Worm (Caenorhabditis elegans) whole organism, young adult: ENCODE measurements around the gene byn-1.

Experiments
- B0019.2 ChIP-seq: fragments of 200-800 bp; sonication (Bioruptor generic); conservative IDR thresholded peaks from 2 replicates; pipeline ENCODE4 v1.3.6; 2022; ENCODE audit warnings: missing genetic modification reagents, missing genetic modification characterization, missing compliant biosample characterization
- B0035.1 ChIP-seq: sonication (generic microtip); optimal IDR thresholded peaks from 2 replicates; lab custom pipeline; 2016; ENCODE audit warnings: missing genetic modification characterization, mild to moderate bottlenecking, missing compliant biosample characterization, missing genotype, missing genetic modification reagents
- C06A6.2 ChIP-seq: fragments of 200-800 bp; sonication (Bioruptor generic); conservative IDR thresholded peaks from 2 replicates; pipeline ENCODE4 v1.3.6; 2022; ENCODE audit warnings: missing genetic modification characterization, missing compliant biosample characterization
- F23B12.7 ChIP-seq: sonication (generic microtip); optimal IDR thresholded peaks from 2 replicates; lab custom pipeline; 2017; ENCODE audit warnings: missing genetic modification characterization, mild to moderate bottlenecking, missing compliant biosample characterization, antibody characterized with exemption, moderate library complexity; ENCODE audit not compliant: insufficient read depth
- F57C9.4 ChIP-seq: sonication (generic microtip); optimal IDR thresholded peaks from 2 replicates; lab custom pipeline; 2017; ENCODE audit warnings: mild to moderate bottlenecking, missing genetic modification characterization, missing compliant biosample characterization
- T26A5.8 ChIP-seq: sonication (generic microtip); optimal IDR thresholded peaks from 2 replicates; lab custom pipeline; 2016; ENCODE audit warnings: missing genetic modification characterization, missing compliant biosample characterization
- Y56A3A.18 ChIP-seq: fragments of 200-800 bp; sonication (Bioruptor generic); IDR thresholded peaks from 2 replicates; pipeline ENCODE4 v1.3.6; 2022; ENCODE audit warnings: missing genetic modification reagents, missing genetic modification characterization, missing compliant biosample characterization
- Y95B8A.8 ChIP-seq: fragments of 200-800 bp; sonication (Bioruptor generic); IDR thresholded peaks from 2 replicates; pipeline ENCODE4 v1.3.6; 2022; ENCODE audit warnings: missing genetic modification reagents, missing genetic modification characterization, missing compliant biosample characterization
- ZK185.1 ChIP-seq: sonication (generic microtip); optimal IDR thresholded peaks from 2 replicates; lab custom pipeline; 2016; ENCODE audit warnings: mild to moderate bottlenecking, missing genetic modification characterization, missing compliant biosample characterization; ENCODE audit not compliant: poor library complexity, severe bottlenecking
- akir-1 ChIP-seq: fragments of 200-800 bp; sonication (Bioruptor generic); optimal IDR thresholded peaks from 2 replicates; lab custom pipeline; 2018; ENCODE audit warnings: mild to moderate bottlenecking, missing genetic modification characterization, moderate library complexity, missing compliant biosample characterization
- aptf-2 ChIP-seq: fragments of 200-800 bp; sonication (Bioruptor generic); conservative IDR thresholded peaks from 2 replicates; pipeline ENCODE4 v1.3.6; 2022; ENCODE audit warnings: missing genetic modification reagents, missing genetic modification characterization, missing compliant biosample characterization
- atf-7 ChIP-seq: sonication (generic microtip); optimal IDR thresholded peaks from 2 replicates; lab custom pipeline; 2017; ENCODE audit warnings: mild to moderate bottlenecking, missing genetic modification characterization, missing compliant biosample characterization
- attf-3 ChIP-seq: fragments of 200-800 bp; sonication (Bioruptor generic); conservative IDR thresholded peaks from 2 replicates; pipeline ENCODE4 v1.3.6; 2022; ENCODE audit warnings: missing genetic modification reagents, missing genetic modification characterization, missing compliant biosample characterization
- bed-1 ChIP-seq: fragments of 200-800 bp; sonication (Bioruptor generic); IDR thresholded peaks from 2 replicates; pipeline ENCODE4 v1.3.6; 2022; ENCODE audit warnings: missing genetic modification reagents, missing genetic modification characterization, missing compliant biosample characterization
- cebp-1 ChIP-seq, 2 experiments: fragments of 200-800 bp in 1 of 2; sonication (Bioruptor generic) in 1 of 2; sonication (generic microtip) in 1 of 2; IDR thresholded peaks in 1 of 2; optimal IDR thresholded peaks in 1 of 2; 2 replicates each; pipeline versions ENCODE4 v1.3.6 to Lab custom; 2017 to 2022; ENCODE audit warnings: missing compliant biosample characterization in 2 of 2, missing genetic modification characterization in 2 of 2, mild to moderate bottlenecking in 1 of 2, missing genetic modification reagents in 1 of 2, moderate library complexity in 1 of 2
- ceh-100 ChIP-seq: fragments of 200-800 bp; sonication (Bioruptor generic); IDR thresholded peaks from 2 replicates; pipeline ENCODE4 v1.3.6; 2022; ENCODE audit warnings: missing genetic modification reagents, missing genetic modification characterization, missing compliant biosample characterization
- ceh-58 ChIP-seq: fragments of 200-800 bp; sonication (Bioruptor generic); IDR thresholded peaks from 2 replicates; pipeline ENCODE4 v1.3.6; 2022; ENCODE audit warnings: missing genetic modification characterization, missing compliant biosample characterization
- chd-7 ChIP-seq: sonication (generic microtip); optimal IDR thresholded peaks from 2 replicates; lab custom pipeline; 2016; ENCODE audit warnings: mild to moderate bottlenecking, missing genetic modification characterization, moderate library complexity, missing compliant biosample characterization
- dox-1 ChIP-seq: fragments of 200-800 bp; sonication (Bioruptor generic); IDR thresholded peaks from 2 replicates; pipeline ENCODE4 v1.3.6; 2022; ENCODE audit warnings: missing genetic modification reagents, missing genetic modification characterization, missing compliant biosample characterization
- efl-1 ChIP-seq: fragments of 150-350 bp; optimal IDR thresholded peaks from 2 replicates; lab custom pipeline; 2014; ENCODE audit warnings: missing biosample characterization, missing genetic modification reagents, missing genetic modification characterization
- fkh-3 ChIP-seq: sonication (generic microtip); optimal IDR thresholded peaks from 2 replicates; lab custom pipeline; 2016; ENCODE audit warnings: mild to moderate bottlenecking, missing genetic modification characterization, missing compliant biosample characterization
- hlh-26 ChIP-seq: fragments of 200-800 bp; sonication (Bioruptor generic); conservative IDR thresholded peaks from 2 replicates; pipeline ENCODE4 v1.3.6; 2022; ENCODE audit warnings: missing genetic modification reagents, missing genetic modification characterization, missing compliant biosample characterization
- hmg-1.2 ChIP-seq: fragments of 200-800 bp; sonication (Bioruptor generic); IDR thresholded peaks from 2 replicates; pipeline ENCODE4 v1.3.6; 2022; ENCODE audit warnings: missing genetic modification reagents, missing genetic modification characterization, missing compliant biosample characterization
- hsf-1 ChIP-seq: fragments of 200-800 bp; sonication (Bioruptor generic); IDR thresholded peaks from 2 replicates; pipeline ENCODE4 v1.3.6; 2022; ENCODE audit warnings: missing genetic modification reagents, missing genetic modification characterization, missing compliant biosample characterization
- let-607 ChIP-seq, 2 experiments: fragments of 200-800 bp in 1 of 2; sonication (Bioruptor generic) in 1 of 2; sonication (generic microtip) in 1 of 2; optimal IDR thresholded peaks; 2 replicates each; lab custom pipeline; 2016 to 2018; ENCODE audit warnings: mild to moderate bottlenecking in 2 of 2, missing compliant biosample characterization in 2 of 2, missing genetic modification characterization in 2 of 2, moderate library complexity in 2 of 2, missing genotype in 1 of 2
- lin-40 ChIP-seq: sonication (generic microtip); optimal IDR thresholded peaks from 2 replicates; lab custom pipeline; 2016; ENCODE audit warnings: missing genetic modification characterization, mild to moderate bottlenecking, missing compliant biosample characterization, missing genotype, missing genetic modification reagents
- lsl-1 ChIP-seq: fragments of 200-800 bp; sonication (Bioruptor generic); optimal IDR thresholded peaks from 2 replicates; lab custom pipeline; 2018; ENCODE audit warnings: mild to moderate bottlenecking, missing genetic modification characterization, moderate library complexity, missing compliant biosample characterization
- lsy-27 ChIP-seq: sonication (generic microtip); optimal IDR thresholded peaks from 2 replicates; lab custom pipeline; 2017; ENCODE audit warnings: missing genetic modification characterization, mild to moderate bottlenecking, missing compliant biosample characterization, antibody characterized with exemption, missing genotype, borderline replicate concordance; ENCODE audit not compliant: insufficient read depth
- madf-6 ChIP-seq: fragments of 200-800 bp; sonication (Bioruptor generic); IDR thresholded peaks from 2 replicates; pipeline ENCODE4 v1.3.6; 2022; ENCODE audit warnings: missing genetic modification reagents, missing genetic modification characterization, missing compliant biosample characterization
- madf-8 ChIP-seq: fragments of 200-800 bp; sonication (Bioruptor generic); conservative IDR thresholded peaks from 2 replicates; pipeline ENCODE4 v1.3.6; 2022; ENCODE audit warnings: missing genetic modification reagents, missing genetic modification characterization, missing compliant biosample characterization
- mcd-1 ChIP-seq: fragments of 200-800 bp; sonication (Bioruptor generic); IDR thresholded peaks from 2 replicates; pipeline ENCODE4 v1.3.6; 2022; ENCODE audit warnings: missing genetic modification reagents, missing genetic modification characterization, missing compliant biosample characterization
- mes-4 ChIP-seq: sonication (generic microtip); optimal IDR thresholded peaks from 2 replicates; lab custom pipeline; 2016; ENCODE audit warnings: missing genotype, missing genetic modification characterization, missing compliant biosample characterization
- nfya-1 ChIP-seq: sonication (generic microtip); optimal IDR thresholded peaks from 2 replicates; lab custom pipeline; 2017; ENCODE audit warnings: antibody characterized with exemption, missing compliant biosample characterization, missing genetic modification characterization, borderline replicate concordance; ENCODE audit not compliant: insufficient read depth
- nfya-2 ChIP-seq: fragments of 200-800 bp; sonication (Bioruptor generic); IDR thresholded peaks from 2 replicates; pipeline ENCODE4 v1.3.6; 2022; ENCODE audit warnings: missing genetic modification reagents, missing genetic modification characterization, missing compliant biosample characterization
- nhr-120 ChIP-seq: fragments of 200-800 bp; sonication (Bioruptor generic); IDR thresholded peaks from 2 replicates; pipeline ENCODE4 v1.3.6; 2022; ENCODE audit warnings: missing genetic modification characterization, missing compliant biosample characterization
- nhr-179 ChIP-seq: sonication (generic microtip); optimal IDR thresholded peaks from 2 replicates; lab custom pipeline; 2016; ENCODE audit warnings: mild to moderate bottlenecking, missing genetic modification characterization, missing compliant biosample characterization
- nhr-27 ChIP-seq: fragments of 200-800 bp; sonication (Bioruptor generic); optimal IDR thresholded peaks from 2 replicates; lab custom pipeline; 2018; ENCODE audit warnings: mild to moderate bottlenecking, missing genetic modification characterization, moderate library complexity, missing compliant biosample characterization
- nhr-80 ChIP-seq: sonication (generic microtip); optimal IDR thresholded peaks from 2 replicates; lab custom pipeline; 2016; ENCODE audit warnings: missing genetic modification characterization, missing compliant biosample characterization
- nhr-90 ChIP-seq: sonication (generic microtip); optimal IDR thresholded peaks from 2 replicates; lab custom pipeline; 2016; ENCODE audit warnings: missing genotype, mild to moderate bottlenecking, missing genetic modification characterization, missing compliant biosample characterization
- sea-2 ChIP-seq: fragments of 200-800 bp; sonication (Bioruptor generic); IDR thresholded peaks from 2 replicates; pipeline ENCODE4 v1.3.6; 2022; ENCODE audit warnings: missing genetic modification characterization, missing compliant biosample characterization
- snpc-1.1 ChIP-seq: sonication (generic microtip); optimal IDR thresholded peaks from 2 replicates; lab custom pipeline; 2017; ENCODE audit warnings: missing genetic modification characterization, mild to moderate bottlenecking, missing compliant biosample characterization, antibody characterized with exemption, moderate library complexity, missing genotype, missing genetic modification reagents; ENCODE audit not compliant: insufficient read depth
- somi-1 ChIP-seq: fragments of 200-800 bp; sonication (Bioruptor generic); optimal IDR thresholded peaks from 2 replicates; lab custom pipeline; 2018; ENCODE audit warnings: mild to moderate bottlenecking, missing genetic modification characterization, missing compliant biosample characterization
- unc-130 ChIP-seq: sonication (generic microtip); optimal IDR thresholded peaks from 2 replicates; lab custom pipeline; 2016; ENCODE audit warnings: missing genetic modification reagents, missing genetic modification characterization, missing compliant biosample characterization
- ztf-26 ChIP-seq: sonication (generic microtip); optimal IDR thresholded peaks from 2 replicates; lab custom pipeline; 2017; ENCODE audit warnings: missing genetic modification characterization, missing compliant biosample characterization
- ztf-3 ChIP-seq: fragments of 200-800 bp; sonication (Bioruptor generic); optimal IDR thresholded peaks from 2 replicates; lab custom pipeline; 2018; ENCODE audit warnings: mild to moderate bottlenecking, missing genetic modification characterization, missing compliant biosample characterization

Gene byn-1

ce11 chrIII:6961167-6961566, 29.4 kb downstream of the byn-1 start (continued):
- TF ChIP-seq lsl-1 (GFP tag; lab: Kevin White, UChicago) = peak; percentile 91
- no peak for TF ChIP-seq nfya-2 (GFP tag; lab: Robert Waterston, UW)
- TF ChIP-seq Y56A3A.18 = no peak
- TF ChIP-seq B0035.1 (tag; lab: Kevin White, UChicago) = no peak
- TF ChIP-seq B0019.2 (GFP tag; lab: Robert Waterston, UW) = 0 out of 2 replicates have a peak, but pooled peaks have one; percentile 5
- no peak for TF ChIP-seq chd-7 (tag; lab: Kevin White, UChicago)
- TF ChIP-seq nhr-80 (tag; lab: Kevin White, UChicago) = no peak
- peak; percentile 71 for TF ChIP-seq attf-3
- no peak for TF ChIP-seq ztf-3
- no peak for TF ChIP-seq aptf-2 (GFP tag; lab: Robert Waterston, UW)
- TF ChIP-seq fkh-3 (tag; lab: Kevin White, UChicago) = no peak
- TF ChIP-seq dox-1 = peak; percentile 63
- no peak for TF ChIP-seq T26A5.8 (tag; lab: Kevin White, UChicago)
- TF ChIP-seq F23B12.7 (tag; lab: Kevin White, UChicago) = peak; percentile 63
- no peak for TF ChIP-seq mes-4 (tag; lab: Kevin White, UChicago)
- peak; percentile 47; the same call in 1 of the 2 replicates for TF ChIP-seq hmg-1.2 (GFP tag; lab: Robert Waterston, UW)
- peak; percentile 46 for TF ChIP-seq unc-130
- 0 out of 2 replicates have a peak, but pooled peaks have one; percentile 7 for TF ChIP-seq Y95B8A.8 (GFP tag; lab: Robert Waterston, UW)
- TF ChIP-seq somi-1 (GFP tag; lab: Kevin White, UChicago) = no peak
- peak; percentile 98 for TF ChIP-seq efl-1
- TF ChIP-seq madf-6 (GFP tag; lab: Robert Waterston, UW) = peak; percentile 95
- TF ChIP-seq nhr-179 (tag; lab: Kevin White, UChicago) = no peak
- no peak for TF ChIP-seq cebp-1 (GFP tag; IDR thresholded peaks at IDR 0.05; lab: Robert Waterston, UW)
- peak; percentile 17 for TF ChIP-seq cebp-1 (tag; optimal IDR thresholded peaks at IDR 0.05; lab: Kevin White, UChicago)
- peak; percentile 7 for TF ChIP-seq lsy-27 (tag; lab: Kevin White, UChicago)
- no peak for TF ChIP-seq C06A6.2 (GFP tag; lab: Robert Waterston, UW)
- TF ChIP-seq nhr-120 (GFP tag; lab: Robert Waterston, UW) = no peak
- TF ChIP-seq nhr-27 (tag; lab: Kevin White, UChicago) = no peak
- peak; percentile 85 for TF ChIP-seq madf-8
- TF ChIP-seq ceh-100 (GFP tag; lab: Robert Waterston, UW) = no peak
- TF ChIP-seq mcd-1 = 0 out of 2 replicates have a peak, but pooled peaks have one; percentile 9
- TF ChIP-seq let-607 (tag; optimal IDR thresholded peaks at IDR 0.05; lab: Kevin White, UChicago) = no peak

- no peak for TF ChIP-seq hlh-26 (GFP tag; lab: Robert Waterston, UW)
- TF ChIP-seq snpc-1.1 (tag; lab: Kevin White, UChicago) = no peak
- no peak for TF ChIP-seq lin-40 (tag; lab: Kevin White, UChicago)
- no peak for TF ChIP-seq atf-7 (tag; lab: Kevin White, UChicago)
- TF ChIP-seq sea-2 (GFP tag; lab: Robert Waterston, UW) = no peak
- no peak for TF ChIP-seq akir-1 (GFP tag; lab: Kevin White, UChicago)
- TF ChIP-seq ceh-58 (GFP tag; lab: Robert Waterston, UW) = no peak
- TF ChIP-seq hsf-1 = no peak
- TF ChIP-seq ZK185.1 (tag; lab: Kevin White, UChicago) = peak; percentile 13
- TF ChIP-seq hmg-1.2 (GFP tag; lab: Robert Waterston, UW) = 0 out of 2 replicates have a peak, but pooled peaks have one; percentile 12
- TF ChIP-seq nfya-1 (tag; lab: Kevin White, UChicago) = no peak
- no peak for TF ChIP-seq nfya-2 (GFP tag; lab: Robert Waterston, UW)
- TF ChIP-seq aptf-2 (GFP tag; lab: Robert Waterston, UW) = no peak
- no peak for TF ChIP-seq nhr-90 (tag; lab: Kevin White, UChicago)
- no peak for TF ChIP-seq cebp-1 (GFP tag; IDR thresholded peaks at IDR 0.05; lab: Robert Waterston, UW)
- TF ChIP-seq cebp-1 (tag; optimal IDR thresholded peaks at IDR 0.05; lab: Kevin White, UChicago) = peak; percentile 22
- TF ChIP-seq bed-1 = no peak
- no peak for TF ChIP-seq F57C9.4
- peak; percentile 23 for TF ChIP-seq nhr-80 (tag; lab: Kevin White, UChicago)
- TF ChIP-seq ztf-26 = no peak
- TF ChIP-seq, all 124 proteins: peak for 4
Measured at ce11 chrIII:6961937-6962504, 30.2 kb downstream of the byn-1 start, which contains the start of the genes rpn-6.1 and F57B9.1. rpn-6.1 (minus strand) TSS chrIII:6962001. F57B9.1 (plus strand) TSS chrIII:6962090.
